Fruit fly (Drosophila melanogaster) Kc167 (cell line): ENCODE data around the gene Akh.

Experiments used
- Myc ChIP-seq: fragments of >200 bp; optimal IDR thresholded peaks from 2 replicates; lab custom pipeline; 2017; ENCODE audit warnings: missing external identifiers
- Sin3A ChIP-seq: fragments of >200 bp; optimal IDR thresholded peaks from 2 replicates; lab custom pipeline; 2018; ENCODE audit warnings: missing external identifiers
- h ChIP-seq: fragments of >200 bp; optimal IDR thresholded peaks from 3 replicates; lab custom pipeline; 2018; ENCODE audit warnings: missing external identifiers
- insv ChIP-seq: fragments of >200 bp; optimal IDR thresholded peaks from 3 replicates; lab custom pipeline; 2018; ENCODE audit warnings: missing external identifiers
- psq ChIP-seq: fragments of >200 bp; optimal IDR thresholded peaks from 2 replicates; lab custom pipeline; 2017; ENCODE audit warnings: missing external identifiers
- ttk ChIP-seq: sonication (Bioruptor generic); optimal IDR thresholded peaks from 2 replicates; lab custom pipeline; 2017; ENCODE audit warnings: missing external identifiers

Akh gene

DNA sequence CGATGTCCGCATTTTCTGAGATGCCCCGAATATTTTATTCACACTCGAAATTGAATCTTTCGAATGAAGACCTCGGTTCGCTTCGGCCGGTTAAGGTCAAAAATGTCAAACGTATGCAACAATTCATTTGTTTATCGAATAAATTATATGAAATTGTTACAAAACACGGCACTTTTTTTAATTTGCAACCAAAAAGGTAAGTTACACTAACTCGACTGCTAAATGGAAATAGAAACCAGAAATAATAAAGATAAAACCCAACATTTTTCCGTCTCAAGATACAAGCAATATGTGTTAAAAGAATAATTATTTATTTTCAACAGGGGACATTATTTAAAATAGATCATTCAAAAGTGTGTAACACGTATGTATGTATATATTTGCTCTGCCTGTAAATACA is 27.3 kb upstream of the Akh start:
- no peak for TF ChIP-seq insv (lab: Kevin White, UChicago)
- no peak for TF ChIP-seq psq (lab: Kevin White, UChicago)
- TF ChIP-seq Sin3A (lab: Kevin White, UChicago), result no peak
- no peak for TF ChIP-seq Myc (lab: Kevin White, UChicago)
- no peak for TF ChIP-seq h (lab: Kevin White, UChicago)
- TF ChIP-seq ttk (lab: Kevin White, UChicago), result no peak

DNA sequence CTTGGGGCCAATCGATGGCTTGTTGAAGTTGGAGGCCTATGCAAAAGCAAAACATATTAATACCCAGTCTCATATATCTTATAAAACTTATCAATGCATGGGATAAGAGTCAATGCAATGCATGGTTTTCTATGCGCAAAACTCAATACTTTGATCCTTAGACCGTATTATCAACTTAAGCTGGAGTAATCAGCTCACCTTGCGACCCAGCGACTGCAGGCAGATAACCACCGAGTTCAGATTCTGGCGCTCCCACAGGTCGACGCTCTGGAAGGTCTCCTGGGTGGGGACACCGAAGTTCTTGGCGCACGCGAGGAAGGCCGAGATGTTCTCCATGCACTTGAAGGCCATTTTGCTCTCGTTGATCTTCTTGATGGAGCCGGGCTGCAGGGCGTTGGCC is 26.2 kb upstream of the Akh start:
- TF ChIP-seq Sin3A (lab: Kevin White, UChicago), result no peak
- TF ChIP-seq h (lab: Kevin White, UChicago), result no peak
- TF ChIP-seq Myc (lab: Kevin White, UChicago), result no peak
- no peak for TF ChIP-seq psq (lab: Kevin White, UChicago)
- no peak for TF ChIP-seq insv (lab: Kevin White, UChicago)
- no peak for TF ChIP-seq ttk (lab: Kevin White, UChicago)

DNA sequence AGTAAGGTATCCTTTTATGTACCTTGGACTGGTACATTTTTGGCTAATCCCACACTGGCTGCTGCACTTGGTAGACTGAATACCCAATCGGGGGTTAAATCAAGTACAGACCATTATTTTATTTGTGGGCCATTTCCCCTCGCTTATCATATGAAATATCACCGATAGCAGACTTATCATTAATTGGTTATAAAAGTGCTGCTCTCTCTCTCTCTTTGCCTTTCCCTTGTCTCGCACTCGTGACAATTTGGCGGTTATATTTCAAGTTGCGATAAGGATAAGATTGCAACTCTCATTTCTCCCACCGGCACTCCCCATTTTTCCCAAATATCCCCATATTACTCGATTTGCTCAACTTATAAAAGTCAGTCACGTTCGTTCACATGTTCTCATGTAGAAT is 25.6 kb upstream of the Akh start:
- no peak for TF ChIP-seq psq (lab: Kevin White, UChicago)
- TF ChIP-seq h (lab: Kevin White, UChicago), result no peak
- no peak for TF ChIP-seq ttk (lab: Kevin White, UChicago)
- no peak for TF ChIP-seq insv (lab: Kevin White, UChicago)
- TF ChIP-seq Myc (lab: Kevin White, UChicago), result no peak
- TF ChIP-seq Sin3A (lab: Kevin White, UChicago), result no peak

DNA sequence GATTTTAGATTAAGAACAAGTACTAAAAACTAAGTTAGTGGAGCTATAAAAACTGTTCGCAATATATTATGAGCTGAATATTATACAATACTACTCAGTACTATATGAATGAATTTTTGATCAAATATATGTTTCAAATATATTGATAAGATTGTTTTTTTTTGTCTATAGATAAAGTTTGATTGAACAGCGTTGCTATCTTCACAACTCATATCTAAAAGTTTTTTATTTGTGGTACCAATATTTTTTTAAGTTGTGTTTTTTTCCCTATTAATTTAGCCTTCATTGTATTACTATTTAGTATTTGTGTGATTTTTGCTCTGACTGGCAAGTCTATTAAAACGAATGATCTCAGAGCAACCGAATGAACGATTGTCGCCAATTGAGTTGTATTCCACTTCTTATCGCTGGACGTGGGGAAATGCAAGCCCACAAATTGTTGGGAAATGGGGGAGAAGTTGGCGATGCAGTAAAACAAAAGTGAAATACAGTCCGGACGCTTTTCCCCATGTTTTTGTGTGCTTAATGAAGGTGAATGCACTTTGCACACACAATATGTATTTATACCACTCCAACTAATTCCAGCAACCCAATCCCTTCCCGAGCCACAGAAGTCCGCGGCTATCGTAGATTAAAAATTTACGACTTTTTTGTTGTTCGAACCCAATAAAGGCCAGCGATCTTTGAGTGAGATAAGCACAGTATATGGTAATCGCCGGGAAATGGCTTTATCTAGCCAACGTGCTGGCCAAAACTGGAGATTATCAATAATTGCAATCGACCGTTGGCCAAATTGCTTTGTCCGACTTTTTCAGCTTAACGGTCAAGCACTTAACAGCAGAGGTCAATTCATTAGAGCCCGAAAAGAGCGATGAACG is 24.5 kb upstream of the Akh start:
- TF ChIP-seq Myc (lab: Kevin White, UChicago) (no peak), Sin3A (lab: Kevin White, UChicago) (no peak)

DNA sequence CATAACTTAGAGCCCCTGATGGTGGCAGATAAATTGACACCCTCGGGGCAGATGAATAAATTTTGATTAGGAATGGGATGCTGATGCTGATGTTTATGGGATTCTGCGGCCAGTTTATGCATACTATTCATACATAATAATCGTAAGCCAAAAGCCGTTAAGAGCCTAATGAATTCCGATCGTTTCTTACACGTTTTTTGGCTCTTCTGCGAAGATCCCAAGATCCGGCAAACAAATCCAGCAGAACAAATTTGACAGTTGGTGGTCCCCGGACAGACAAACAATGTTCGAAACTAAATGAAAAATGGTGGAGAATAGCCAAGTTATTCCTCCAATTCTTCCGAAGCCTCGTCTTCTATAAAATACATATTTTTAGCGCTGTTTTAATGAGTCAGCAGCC is 23.8 kb upstream of the Akh start:
- no peak for TF ChIP-seq psq (lab: Kevin White, UChicago)
- no peak for TF ChIP-seq Myc (lab: Kevin White, UChicago)
- TF ChIP-seq h (lab: Kevin White, UChicago), result no peak
- TF ChIP-seq ttk (lab: Kevin White, UChicago), result no peak
- no peak for TF ChIP-seq Sin3A (lab: Kevin White, UChicago)
- no peak for TF ChIP-seq insv (lab: Kevin White, UChicago)

- TF ChIP-seq Myc (lab: Kevin White, UChicago), result no peak
- no peak for TF ChIP-seq Sin3A (lab: Kevin White, UChicago)
- TF ChIP-seq psq (lab: Kevin White, UChicago), result no peak
- TF ChIP-seq ttk (lab: Kevin White, UChicago), result no peak
- no peak for TF ChIP-seq insv (lab: Kevin White, UChicago)
- no peak for TF ChIP-seq h (lab: Kevin White, UChicago)
Observed at dm6 chr3L:4118339-4118738, 22.9 kb upstream of the Akh start.

dm6 chr3L:4119636-4120357 is 21.5 kb upstream of the Akh start:
- TF ChIP-seq insv (lab: Kevin White, UChicago), result no peak
- no peak for TF ChIP-seq psq (lab: Kevin White, UChicago)
- no peak for TF ChIP-seq Sin3A (lab: Kevin White, UChicago)
- TF ChIP-seq Myc (lab: Kevin White, UChicago), result no peak
- no peak for TF ChIP-seq h (lab: Kevin White, UChicago)
- TF ChIP-seq ttk (lab: Kevin White, UChicago), result no peak

- TF ChIP-seq Myc (lab: Kevin White, UChicago) (no peak), h (lab: Kevin White, UChicago) (no peak), Sin3A (lab: Kevin White, UChicago) (no peak), psq (lab: Kevin White, UChicago) (no peak), insv (lab: Kevin White, UChicago) (no peak), ttk (lab: Kevin White, UChicago) (peak; percentile 16)
Observed at dm6 chr3L:4120358-4121349, 20.6 kb upstream of the Akh start.

DNA sequence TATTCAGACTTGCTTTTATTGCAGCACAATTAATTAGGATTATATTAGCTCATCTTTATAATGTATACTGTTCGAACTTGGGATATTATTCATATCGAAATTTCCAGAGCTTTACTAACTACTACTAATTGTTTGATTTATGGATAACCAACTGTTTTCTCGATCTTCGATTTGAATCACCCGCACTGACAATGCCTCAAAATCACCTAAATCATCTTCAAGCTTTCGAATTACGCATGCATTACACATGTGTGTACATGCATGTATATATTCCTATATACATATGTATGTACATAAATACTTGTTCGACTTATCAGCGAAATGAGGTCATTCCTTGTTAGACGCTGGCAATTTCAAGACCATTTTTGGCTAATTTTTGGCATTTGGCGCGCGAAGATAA is 19.7 kb upstream of the Akh start:
- TF ChIP-seq Myc (lab: Kevin White, UChicago) (no peak), psq (lab: Kevin White, UChicago) (no peak), ttk (lab: Kevin White, UChicago) (no peak), insv (lab: Kevin White, UChicago) (no peak), Sin3A (lab: Kevin White, UChicago) (no peak), h (lab: Kevin White, UChicago) (no peak)

DNA sequence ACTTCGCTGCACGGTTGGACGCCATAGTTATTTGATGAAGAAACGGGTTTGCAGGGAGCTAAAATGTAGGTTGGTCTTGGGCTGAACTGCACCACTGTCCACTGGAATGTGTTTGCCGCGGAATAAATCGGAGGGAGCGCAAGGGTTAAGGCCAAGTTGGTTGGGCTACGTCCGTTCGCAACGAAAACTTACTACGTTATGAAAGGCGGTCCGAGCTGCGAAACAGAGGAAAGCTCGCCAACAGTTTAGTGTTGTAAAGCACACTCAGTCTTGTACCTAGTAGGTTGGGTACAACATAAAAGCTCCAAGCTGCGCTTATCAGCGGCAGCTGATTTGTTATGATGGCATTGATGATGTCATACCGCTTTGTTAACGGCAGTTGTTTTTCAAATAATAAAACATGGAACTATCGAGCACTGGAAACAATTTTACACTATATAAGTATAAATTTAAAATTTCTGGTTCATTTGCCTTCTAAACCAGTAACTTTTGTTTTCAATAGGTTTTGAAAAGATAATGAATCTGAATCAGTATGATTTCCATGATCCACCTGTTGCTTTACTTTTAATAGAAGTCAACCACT is 19.0 kb upstream of the Akh start, which contains the start of gene Chd64:
Gene Chd64 (minus strand): TSS at position 204 of the 583 bp plus-strand sequence.
- no peak for TF ChIP-seq h (lab: Kevin White, UChicago)
- TF ChIP-seq insv (lab: Kevin White, UChicago), result no peak
- no peak for TF ChIP-seq psq (lab: Kevin White, UChicago)
- no peak for TF ChIP-seq Myc (lab: Kevin White, UChicago)
- no peak for TF ChIP-seq Sin3A (lab: Kevin White, UChicago)
- TF ChIP-seq ttk (lab: Kevin White, UChicago), result no peak
